Fruit fly (Drosophila melanogaster): ENCODE data around the gene zfh2.

DNA sequence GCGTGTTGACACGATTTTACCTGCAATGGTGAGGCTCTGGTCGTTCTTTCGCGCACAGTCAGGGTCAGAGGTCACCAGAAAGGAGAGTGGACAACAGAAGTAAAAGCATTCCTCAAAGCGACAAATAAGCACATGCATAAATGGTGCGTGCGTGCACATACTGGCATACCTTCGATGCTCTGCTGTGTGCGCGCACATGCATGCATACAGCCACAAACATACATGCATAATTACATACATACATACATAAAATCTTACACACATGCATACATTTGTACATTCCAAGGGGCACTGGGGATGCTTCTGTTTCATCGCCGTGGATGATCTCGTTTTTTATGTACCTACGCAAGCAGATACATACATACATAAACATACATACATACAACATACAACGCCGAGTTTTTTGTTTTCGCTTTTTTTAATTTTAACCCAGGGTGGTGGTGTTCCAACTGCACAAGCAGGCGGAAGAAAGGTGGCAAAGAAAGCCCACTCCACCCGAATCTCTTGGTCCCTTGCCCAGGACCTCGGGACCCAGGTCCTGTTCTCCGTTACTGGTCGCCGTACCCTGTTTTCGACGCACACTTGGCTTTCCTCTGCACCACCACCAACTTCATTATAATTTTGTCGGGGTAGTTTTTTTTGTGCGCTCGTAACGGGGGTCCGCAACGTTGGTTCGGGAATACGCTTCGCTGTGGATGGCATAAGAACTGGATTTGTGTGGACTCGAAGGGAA, 12.6 kb upstream of the zfh2 start, which contains the start of gene Asator:
- TF ChIP-seq insv (optimal IDR thresholded peaks at IDR 0.05) (no peak), h (optimal IDR thresholded peaks at IDR 0.05) (no peak), Sin3A (optimal IDR thresholded peaks at IDR 0.05) (no peak), Myc (optimal IDR thresholded peaks at IDR 0.05) (no peak)
